Worm (Caenorhabditis elegans) whole organism, L4/young adult: ENCODE results near the gene C17C3.24.

Experiments
- dao-5 ChIP-seq: sonication (generic microtip); optimal IDR thresholded peaks from 2 replicates; lab custom pipeline; 2016; ENCODE audit warnings: missing genotype, missing genetic modification characterization, moderate library complexity, missing compliant biosample characterization
- him-1 ChIP-seq: sonication (generic microtip); optimal IDR thresholded peaks from 2 replicates; lab custom pipeline; 2016; ENCODE audit warnings: missing genotype, missing genetic modification reagents, missing genetic modification characterization, missing compliant biosample characterization

ce11 chrII:5514846-5515245, 26.7 kb downstream of the C17C3.24 start, which contains the start of gene sahd-1:
- TF ChIP-seq him-1 (no peak), dao-5 (tag; lab: Kevin White, UChicago) (no peak)
